Worm (Caenorhabditis elegans) whole organism, L1 larva: ENCODE measurements around the gene C08A9.3.
"Not testable (repeated sequence)": the region's sequence is repeated elsewhere in the genome, so short reads cannot be mapped to it uniquely, and the experiment has no call there.

Experiments
- C34B4.2 ChIP-seq: sonication (generic microtip); optimal IDR thresholded peaks from 2 replicates; lab custom pipeline; 2017; ENCODE audit warnings: mild to moderate bottlenecking, missing genetic modification characterization, missing compliant biosample characterization
- F16B12.6 ChIP-seq: fragments of 150-350 bp; optimal IDR thresholded peaks from 2 replicates; lab custom pipeline; 2014; ENCODE audit warnings: missing biosample characterization, missing genetic modification characterization
- Y116A8C.19 ChIP-seq: sonication (generic microtip); optimal IDR thresholded peaks from 2 replicates; lab custom pipeline; 2016; ENCODE audit warnings: missing compliant biosample characterization, missing genetic modification characterization, borderline replicate concordance
- aly-2 ChIP-seq: fragments of 150-350 bp; optimal IDR thresholded peaks from 2 replicates; lab custom pipeline; 2014; ENCODE audit warnings: missing biosample characterization, missing genetic modification characterization
- ama-1 ChIP-seq: fragments of 150-350 bp; optimal IDR thresholded peaks from 2 replicates; lab custom pipeline; 2014
- ceh-63 ChIP-seq: fragments of 200-800 bp; sonication (Bioruptor generic); optimal IDR thresholded peaks from 2 replicates; lab custom pipeline; 2018; ENCODE audit warnings: mild to moderate bottlenecking, missing genetic modification characterization, missing compliant biosample characterization
- ceh-8 ChIP-seq: fragments of 200-800 bp; sonication (Bioruptor generic); optimal IDR thresholded peaks from 2 replicates; lab custom pipeline; 2018; ENCODE audit warnings: mild to moderate bottlenecking, missing genetic modification characterization, moderate library complexity, missing compliant biosample characterization
- ceh-88 ChIP-seq: fragments of 200-800 bp; sonication (Bioruptor generic); IDR thresholded peaks from 2 replicates; pipeline ENCODE4 v1.3.6; 2022; ENCODE audit warnings: missing genetic modification characterization, missing compliant biosample characterization
- ceh-90 ChIP-seq: sonication (generic microtip); optimal IDR thresholded peaks from 2 replicates; lab custom pipeline; 2016; ENCODE audit warnings: missing genetic modification characterization, missing compliant biosample characterization
- dsc-1 ChIP-seq: sonication (generic microtip); optimal IDR thresholded peaks from 2 replicates; lab custom pipeline; 2016; ENCODE audit warnings: mild to moderate bottlenecking, missing genetic modification characterization, missing compliant biosample characterization
- egl-27 ChIP-seq, 2 experiments: fragments of 150-350 bp in 1 of 2; sonication (generic microtip); optimal IDR thresholded peaks; 3 replicates each; lab custom pipeline; 2017 to 2018; ENCODE audit warnings: missing biosample characterization in 2 of 2, missing genetic modification characterization in 2 of 2, missing genetic modification reagents in 2 of 2
- elt-2 ChIP-seq: sonication (generic microtip); optimal IDR thresholded peaks from 2 replicates; lab custom pipeline; 2016; ENCODE audit warnings: missing genetic modification characterization, mild to moderate bottlenecking, inconsistent platforms, missing compliant biosample characterization, missing genetic modification reagents
- elt-3 ChIP-seq, 6 experiments: fragments of 150-350 bp in 1 of 6; sonication (generic microtip); optimal IDR thresholded peaks; 2 replicates each; lab custom pipeline; 2017 to 2018; ENCODE audit warnings: missing biosample characterization in 6 of 6, missing genetic modification characterization in 6 of 6, inconsistent platforms in 1 of 6
- ets-5 ChIP-seq: fragments of 200-800 bp; sonication (Bioruptor generic); IDR thresholded peaks from 2 replicates; pipeline ENCODE4 v1.3.6; 2022; ENCODE audit warnings: missing genetic modification characterization, missing compliant biosample characterization
- fkh-10 ChIP-seq: sonication (generic microtip); optimal IDR thresholded peaks from 2 replicates; lab custom pipeline; 2017; ENCODE audit warnings: missing biosample characterization, missing genetic modification reagents, missing genetic modification characterization
- fkh-4 ChIP-seq: sonication (generic microtip); optimal IDR thresholded peaks from 2 replicates; lab custom pipeline; 2016; ENCODE audit warnings: missing compliant biosample characterization, missing genetic modification characterization, borderline replicate concordance
- grh-1 ChIP-seq: fragments of 200-800 bp; sonication (Bioruptor generic); IDR thresholded peaks from 2 replicates; pipeline ENCODE4 v1.3.6; 2022; ENCODE audit warnings: missing genetic modification reagents, missing genetic modification characterization, missing compliant biosample characterization
- hlh-4 ChIP-seq: sonication (generic microtip); optimal IDR thresholded peaks from 2 replicates; lab custom pipeline; 2016; ENCODE audit warnings: mild to moderate bottlenecking, missing genetic modification characterization, missing compliant biosample characterization
- irx-1 ChIP-seq: sonication (generic microtip); optimal IDR thresholded peaks from 2 replicates; lab custom pipeline; 2016; ENCODE audit warnings: missing genetic modification characterization, missing compliant biosample characterization
- isw-1 ChIP-seq: fragments of 200-800 bp; sonication (Bioruptor generic); IDR thresholded peaks from 2 replicates; pipeline ENCODE4 v1.3.6; 2022; ENCODE audit warnings: missing genetic modification characterization, missing compliant biosample characterization
- lin-14 ChIP-seq: fragments of 200-800 bp; sonication (Bioruptor generic); optimal IDR thresholded peaks from 2 replicates; lab custom pipeline; 2018; ENCODE audit warnings: mild to moderate bottlenecking, missing genetic modification characterization, moderate library complexity, missing compliant biosample characterization
- lin-35 ChIP-seq, 2 experiments: fragments of 150-350 bp; optimal IDR thresholded peaks; 2 replicates each; lab custom pipeline; 2014; ENCODE audit warnings: missing biosample characterization in 2 of 2, missing genetic modification characterization in 2 of 2, missing genetic modification reagents in 2 of 2
- lin-39 ChIP-seq: fragments of 150-350 bp; optimal IDR thresholded peaks from 2 replicates; lab custom pipeline; 2014; ENCODE audit warnings: missing biosample characterization, missing genetic modification reagents, missing genetic modification characterization
- nhr-11 ChIP-seq: fragments of 150-350 bp; optimal IDR thresholded peaks from 2 replicates; lab custom pipeline; 2014; ENCODE audit warnings: missing biosample characterization, missing genetic modification characterization
- nhr-47 ChIP-seq: sonication (generic microtip); optimal IDR thresholded peaks from 2 replicates; lab custom pipeline; 2016; ENCODE audit warnings: mild to moderate bottlenecking, missing genetic modification characterization, moderate library complexity, missing compliant biosample characterization
- nhr-76 ChIP-seq: sonication (generic microtip); optimal IDR thresholded peaks from 2 replicates; lab custom pipeline; 2017; ENCODE audit warnings: missing biosample characterization, missing genetic modification characterization
- nhr-90 ChIP-seq: sonication (generic microtip); optimal IDR thresholded peaks from 2 replicates; lab custom pipeline; 2016; ENCODE audit warnings: mild to moderate bottlenecking, missing genetic modification characterization, missing compliant biosample characterization; ENCODE audit not compliant: poor library complexity
- pag-3 ChIP-seq: sonication (generic microtip); optimal IDR thresholded peaks from 2 replicates; lab custom pipeline; 2017; ENCODE audit warnings: missing genetic modification characterization, mild to moderate bottlenecking, missing compliant biosample characterization, antibody characterized with exemption, borderline replicate concordance; ENCODE audit not compliant: insufficient read depth
- rnt-1 ChIP-seq: sonication (generic microtip); optimal IDR thresholded peaks from 2 replicates; lab custom pipeline; 2016; ENCODE audit warnings: mild to moderate bottlenecking, missing genetic modification characterization, moderate library complexity, missing compliant biosample characterization
- swsn-7 ChIP-seq: sonication (generic microtip); optimal IDR thresholded peaks from 2 replicates; lab custom pipeline; 2016; ENCODE audit warnings: missing genetic modification characterization, missing compliant biosample characterization
- unc-86 ChIP-seq: sonication (generic microtip); optimal IDR thresholded peaks from 2 replicates; lab custom pipeline; 2016; ENCODE audit warnings: missing genetic modification characterization, missing compliant biosample characterization
- unc-98 ChIP-seq: fragments of 200-800 bp; sonication (Bioruptor generic); IDR thresholded peaks from 2 replicates; pipeline ENCODE4 v1.3.6; 2022; ENCODE audit warnings: missing genetic modification characterization, missing compliant biosample characterization
- ztf-11 ChIP-seq, 2 experiments: sonication (generic microtip); optimal IDR thresholded peaks; 2 replicates each; lab custom pipeline; 2016 to 2017; ENCODE audit warnings: missing genetic modification characterization in 2 of 2, missing biosample characterization in 1 of 2, missing compliant biosample characterization in 1 of 2
- ztf-4 ChIP-seq: fragments of 150-350 bp; optimal IDR thresholded peaks from 2 replicates; lab custom pipeline; 2014; ENCODE audit warnings: missing biosample characterization, missing genetic modification characterization

The C08A9.3 gene

DNA sequence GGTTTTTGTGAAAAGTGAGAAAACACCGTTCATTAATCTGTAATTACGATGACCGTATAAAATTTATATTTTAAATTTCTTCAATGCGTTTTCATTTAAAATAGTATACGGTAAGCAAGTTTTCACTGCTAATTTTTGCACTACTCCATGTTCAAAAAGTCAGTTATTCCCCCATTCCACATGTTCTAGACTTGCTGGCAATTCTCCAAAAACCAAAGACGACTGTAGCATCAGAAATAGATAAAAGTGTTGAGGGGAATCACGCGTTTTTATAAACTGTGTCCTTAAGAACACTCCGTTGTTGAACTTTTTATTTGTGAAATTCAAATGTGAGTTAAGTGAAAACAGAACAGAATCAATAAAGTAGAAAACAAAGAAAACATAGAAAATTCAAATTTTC, 42.6 kb upstream of the C08A9.3 start (continued):
- no peak for TF ChIP-seq lin-39 (tag; lab: Kevin White, UChicago)
- TF ChIP-seq lin-35 (GFP tag; optimal IDR thresholded peaks at IDR 0.05; lab: Kevin White, UChicago), result peak in 1 of 2 experiments; percentile 31
- TF ChIP-seq pag-3 (tag; lab: Kevin White, UChicago), result no peak
- no peak for TF ChIP-seq aly-2 (tag; lab: Kevin White, UChicago)
- no peak for TF ChIP-seq fkh-4 (tag; lab: Kevin White, UChicago)
- no peak for TF ChIP-seq ztf-11 (tag; optimal IDR thresholded peaks at IDR 0.05; lab: Kevin White, UChicago)
- TF ChIP-seq isw-1 (GFP tag; lab: Robert Waterston, UW), result no peak
- peak; percentile 11 for TF ChIP-seq ama-1 (lab: Kevin White, UChicago)
- no peak for TF ChIP-seq ceh-8
- TF ChIP-seq ceh-88 (GFP tag; lab: Robert Waterston, UW), result no peak
- no peak for TF ChIP-seq C34B4.2 (tag; lab: Kevin White, UChicago)

DNA sequence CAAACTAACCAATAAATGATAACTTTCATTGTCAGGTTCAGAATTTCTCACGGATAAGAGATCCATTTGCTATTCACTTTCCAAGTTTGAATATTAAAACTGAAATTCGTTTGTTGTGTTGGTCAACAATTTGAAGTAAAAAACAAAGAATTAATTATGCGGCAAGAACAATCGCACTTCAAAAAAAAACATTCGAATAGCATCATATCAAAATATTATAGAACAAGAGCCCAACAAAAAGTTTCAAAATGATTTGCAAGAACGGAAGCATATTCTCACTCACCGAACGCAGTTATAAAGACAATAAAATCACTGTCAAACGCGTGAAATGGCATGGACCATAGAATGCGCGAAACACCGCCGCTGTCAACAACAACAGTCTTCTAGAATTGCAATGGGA, 41.3 kb upstream of the C08A9.3 start, which contains the start of gene K09E3.7:
Gene K09E3.7 (minus strand): TSS at position 101 of the 400 bp plus-strand sequence.
- TF ChIP-seq unc-86 (tag; lab: Kevin White, UChicago) (no peak), nhr-90 (no peak), dsc-1 (tag; lab: Kevin White, UChicago) (no peak), ets-5 (GFP tag; lab: Robert Waterston, UW) (no peak), hlh-4 (tag; lab: Kevin White, UChicago) (no peak), C34B4.2 (tag; lab: Kevin White, UChicago) (no peak), nhr-11 (tag; lab: Kevin White, UChicago) (no peak), nhr-47 (tag; lab: Kevin White, UChicago) (no peak), nhr-76 (no peak), ceh-90 (tag; lab: Kevin White, UChicago) (no peak), irx-1 (no peak), ceh-8 (no peak), Y116A8C.19 (no peak), unc-98 (GFP tag; lab: Robert Waterston, UW) (no peak), elt-3 (tag; optimal IDR thresholded peaks at IDR 0.05; lab: Kevin White, UChicago) (no peak), ceh-63 (no peak), fkh-4 (tag; lab: Kevin White, UChicago) (no peak)

- not testable (repeated sequence) for TF ChIP-seq lin-14 (GFP tag; lab: Kevin White, UChicago); swsn-7; isw-1 (GFP tag; lab: Robert Waterston, UW)
Measured at ce11 chrX:17117359-17117758, 24.3 kb upstream of the C08A9.3 start, which contains the start of gene K09E3.2. K09E3.2 (plus strand) TSS chrX:17117659.

ce11 chrX:17115089-17115488, 22.0 kb upstream of the C08A9.3 start, which contains the start of gene lido-6:
lido-6 (minus strand) TSS chrX:17115189.
- TF ChIP-seq egl-27 (tag; optimal IDR thresholded peaks at IDR 0.05; lab: Kevin White, UChicago), result no peak
- no peak for TF ChIP-seq isw-1 (GFP tag; lab: Robert Waterston, UW)
- no peak for TF ChIP-seq rnt-1 (tag; lab: Kevin White, UChicago)
- no peak for TF ChIP-seq fkh-10 (GFP tag; lab: Kevin White, UChicago)
- no peak for TF ChIP-seq elt-2 (tag; lab: Kevin White, UChicago)
- TF ChIP-seq F16B12.6 (tag; lab: Kevin White, UChicago), result no peak
- no peak for TF ChIP-seq grh-1 (GFP tag; lab: Robert Waterston, UW)
- no peak for TF ChIP-seq nhr-76
- no peak for TF ChIP-seq ztf-11 (tag; optimal IDR thresholded peaks at IDR 0.05; lab: Kevin White, UChicago)
- no peak for TF ChIP-seq ztf-4 (tag; lab: Kevin White, UChicago)
- no peak for TF ChIP-seq nhr-11 (tag; lab: Kevin White, UChicago)
